Worm (Caenorhabditis elegans) whole organism, L2 larva: ENCODE results near the gene pudl-1.

Experiments
- R02D3.7 ChIP-seq: fragments of 150-350 bp; optimal IDR thresholded peaks from 2 replicates; lab custom pipeline; 2014; ENCODE audit warnings: missing biosample characterization, missing genetic modification characterization
- lin-39 ChIP-seq: fragments of 150-350 bp; optimal IDR thresholded peaks from 2 replicates; lab custom pipeline; 2014; ENCODE audit warnings: missing biosample characterization, missing genetic modification reagents, missing genetic modification characterization
- nhr-10 ChIP-seq: sonication (generic microtip); optimal IDR thresholded peaks from 2 replicates; lab custom pipeline; 2017; ENCODE audit warnings: missing biosample characterization, missing genetic modification characterization
- ztf-11 ChIP-seq: sonication (generic microtip); optimal IDR thresholded peaks from 2 replicates; lab custom pipeline; 2017; ENCODE audit warnings: missing biosample characterization, missing genetic modification characterization

ce11 chrIV:2842162-2842561 is 9.5 kb downstream of the pudl-1 start, which contains the start of gene clec-84:
- TF ChIP-seq lin-39 (tag; lab: Kevin White, UChicago), result no peak
- no peak for TF ChIP-seq nhr-10
- no peak for TF ChIP-seq R02D3.7 (tag; lab: Kevin White, UChicago)
- TF ChIP-seq ztf-11 (tag; lab: Kevin White, UChicago), result no peak
